Fruit fly (Drosophila melanogaster): ENCODE data around the gene CG12746.
A peak's percentile ranks its signal among the peaks of the same experiment; 100 is the strongest.

CG12746 gene

dm6 chr3R:5606477-5606876 is 41.8 kb downstream of the CG12746 start, which contains the start of gene asl (continued):
- 0 out of 2 replicates have a peak, but pooled peaks have one; percentile 20 for TF ChIP-seq Scr (GFP tag; IDR thresholded peaks at IDR 0.05; ENCODE audit: partially characterized antibody)
- TF ChIP-seq Atf3 (GFP tag; optimal IDR thresholded peaks at IDR 0.05), result no peak
- TF ChIP-seq CG15696 (tag; optimal IDR thresholded peaks at IDR 0.05), result peak; percentile 71
- TF ChIP-seq yki (optimal IDR thresholded peaks at IDR 0.05), result no peak
- TF ChIP-seq E2f1 (GFP tag; IDR thresholded peaks at IDR 0.05), result peak; percentile 61
- peak; percentile 7 for TF ChIP-seq Dek (tag; optimal IDR thresholded peaks at IDR 0.05)
- TF ChIP-seq Lhr (GFP tag; optimal IDR thresholded peaks at IDR 0.05), result peak; percentile 59
- TF ChIP-seq GATAe (GFP tag; conservative IDR thresholded peaks at IDR 0.05), result no peak
- peak; percentile 69 for TF ChIP-seq vvl (GFP tag; IDR thresholded peaks at IDR 0.05)
- TF ChIP-seq Nf-YC (tag; optimal IDR thresholded peaks at IDR 0.05), result peak; percentile 68
- no peak for TF ChIP-seq her (GFP tag; optimal IDR thresholded peaks at IDR 0.05)
- TF ChIP-seq slou (GFP tag; optimal IDR thresholded peaks at IDR 0.05), result no peak
- TF ChIP-seq HLH54F (GFP tag; optimal IDR thresholded peaks at IDR 0.05), result peak; percentile 60
- TF ChIP-seq CG3281 (GFP tag; optimal IDR thresholded peaks at IDR 0.05), result peak; percentile 61
- TF ChIP-seq CG8388 (GFP tag; optimal IDR thresholded peaks at IDR 0.05), result peak; percentile 57
- no peak for TF ChIP-seq z (GFP tag; IDR thresholded peaks at IDR 0.05)
- peak; percentile 88 for TF ChIP-seq CG12659 (GFP tag; optimal IDR thresholded peaks at IDR 0.05)
- TF ChIP-seq CkIIα-i1 (GFP tag; IDR thresholded peaks at IDR 0.05), result no peak
- peak; percentile 58 for TF ChIP-seq CG10979 (tag; optimal IDR thresholded peaks at IDR 0.05)
- TF ChIP-seq exex (tag; optimal IDR thresholded peaks at IDR 0.05), result no peak
- TF ChIP-seq CG7357 (GFP tag; IDR thresholded peaks at IDR 0.05), result peak; percentile 97
- peak; percentile 58 for TF ChIP-seq Mad (GFP tag; optimal IDR thresholded peaks at IDR 0.05)
- TF ChIP-seq Mrtf (GFP tag; IDR thresholded peaks at IDR 0.05), result 0 out of 3 replicates have a peak, but pooled peaks have one; percentile 29
- no peak for TF ChIP-seq Six4 (GFP tag; optimal IDR thresholded peaks at IDR 0.05)
- no peak for TF ChIP-seq CG18599 (GFP tag; optimal IDR thresholded peaks at IDR 0.05)
- no peak for TF ChIP-seq B-H1 (GFP tag; IDR thresholded peaks at IDR 0.05)
- no peak for TF ChIP-seq HLH3B (GFP tag; IDR thresholded peaks at IDR 0.05)
- no peak for TF ChIP-seq CG7963 (GFP tag; IDR thresholded peaks at IDR 0.05; ENCODE audit: partially characterized antibody)
- TF ChIP-seq CG16813 (GFP tag; IDR thresholded peaks at IDR 0.05; ENCODE audit: partially characterized antibody), result peak; percentile 39; the same call in 1 of the 3 replicates
- peak; percentile 54 for TF ChIP-seq caup (GFP tag; optimal IDR thresholded peaks at IDR 0.05; ENCODE audit: severe bottlenecking)
- peak; percentile 82 for TF ChIP-seq sd (tag; optimal IDR thresholded peaks at IDR 0.05)
- peak in 2 of 3 experiments; percentile 71 to 98 for TF ChIP-seq lola (GFP tag; optimal IDR thresholded peaks at IDR 0.05)
- no peak for TF ChIP-seq salm (tag; optimal IDR thresholded peaks at IDR 0.05)
- TF ChIP-seq CG43689 (GFP tag; IDR thresholded peaks at IDR 0.05), result no peak
- TF ChIP-seq CG1603 (tag; optimal IDR thresholded peaks at IDR 0.05), result peak; percentile 79
- peak; percentile 56 to 65 for TF ChIP-seq dpn (GFP tag; optimal IDR thresholded peaks at IDR 0.05)
- peak; percentile 17 for TF ChIP-seq CG10654 (GFP tag; optimal IDR thresholded peaks at IDR 0.05)
- peak; percentile 91 for TF ChIP-seq Med (GFP tag)
- TF ChIP-seq so (GFP tag; IDR thresholded peaks at IDR 0.05), result no peak
- peak; percentile 19 for TF ChIP-seq CG6683 (GFP tag; optimal IDR thresholded peaks at IDR 0.05)
- TF ChIP-seq CG4424 (GFP tag; optimal IDR thresholded peaks at IDR 0.05), result peak; percentile 75
- TF ChIP-seq CG7839 (tag; optimal IDR thresholded peaks at IDR 0.05), result no peak
- TF ChIP-seq sens-2 (GFP tag; IDR thresholded peaks at IDR 0.05), result no peak
- no peak for TF ChIP-seq HHEX (GFP tag; optimal IDR thresholded peaks at IDR 0.05)
- TF ChIP-seq CG4730 (GFP tag; IDR thresholded peaks at IDR 0.05), result 0 out of 2 replicates have a peak, but pooled peaks have one; percentile 6
- TF ChIP-seq cato (GFP tag; optimal IDR thresholded peaks at IDR 0.05; ENCODE audit: borderline replicate concordance), result no peak
- TF ChIP-seq Gsc (GFP tag; IDR thresholded peaks at IDR 0.05), result no peak
- TF ChIP-seq scrt (GFP tag; optimal IDR thresholded peaks at IDR 0.05), result no peak
- TF ChIP-seq HLHmδ (GFP tag; optimal IDR thresholded peaks at IDR 0.05), result no peak
- no peak for TF ChIP-seq CG14965 (GFP tag; optimal IDR thresholded peaks at IDR 0.05; ENCODE audit: borderline replicate concordance)

Data from whole organism, embryonic.